Fruit fly (Drosophila melanogaster) whole organism, wandering third instar larva: Measurements from ENCODE around the gene ro.

Source experiments
- Abd-B ChIP-seq: fragments of >200 bp; optimal IDR thresholded peaks from 2 replicates; lab custom pipeline; 2017; ENCODE audit warnings: missing biosample characterization, missing genetic modification characterization
- CG32264 ChIP-seq: fragments of 200-800 bp; sonication (Bioruptor generic); optimal IDR thresholded peaks from 2 replicates; lab custom pipeline; 2016; ENCODE audit warnings: missing biosample characterization, missing genetic modification characterization
- CrebA ChIP-seq: fragments of 200-800 bp; sonication (Bioruptor generic); optimal IDR thresholded peaks from 2 replicates; lab custom pipeline; 2016; ENCODE audit warnings: missing biosample characterization, mild to moderate bottlenecking, missing genetic modification characterization, borderline replicate concordance
- Dif ChIP-seq: fragments of 200-275, 200-300 bp; sonication (Bioruptor generic); optimal IDR thresholded peaks from 2 replicates; lab custom pipeline; 2018; ENCODE audit warnings: missing biosample characterization, missing genetic modification characterization; ENCODE audit not compliant: partially characterized antibody
- GATAd ChIP-seq: sonication (Bioruptor generic); optimal IDR thresholded peaks from 2 replicates; lab custom pipeline; 2016; ENCODE audit warnings: missing biosample characterization, missing genetic modification characterization
- HLH106 ChIP-seq: fragments of 200-800 bp; optimal IDR thresholded peaks from 3 replicates; lab custom pipeline; 2019; ENCODE audit warnings: missing biosample characterization, mild to moderate bottlenecking, missing genetic modification characterization, moderate library complexity
- Hnf4 ChIP-seq: fragments of 200-800 bp; sonication (Bioruptor generic); optimal IDR thresholded peaks from 2 replicates; lab custom pipeline; 2016; ENCODE audit warnings: missing biosample characterization, mild to moderate bottlenecking, missing genetic modification characterization
- Hr83 ChIP-seq: fragments of 200-300 bp; sonication (Bioruptor generic); optimal IDR thresholded peaks from 2 replicates; lab custom pipeline; 2016; ENCODE audit warnings: missing biosample characterization, mild to moderate bottlenecking, missing genetic modification characterization, moderate library complexity; ENCODE audit not compliant: poor library complexity, severe bottlenecking
- Jra ChIP-seq: sonication (Bioruptor generic); optimal IDR thresholded peaks from 2 replicates; lab custom pipeline; 2016; ENCODE audit warnings: missing biosample characterization, missing genetic modification characterization
- OdsH ChIP-seq: fragments of 200-800 bp; sonication (Bioruptor generic); optimal IDR thresholded peaks from 2 replicates; lab custom pipeline; 2016; ENCODE audit warnings: missing biosample characterization, mild to moderate bottlenecking, missing genetic modification characterization
- Rel ChIP-seq, 2 experiments: fragments of 200-800 bp; sonication (Bioruptor generic) in 1 of 2; optimal IDR thresholded peaks; 2 replicates in 1 of 2; 3 replicates in 1 of 2; lab custom pipeline; 2016 to 2019; ENCODE audit warnings: mild to moderate bottlenecking in 2 of 2, missing biosample characterization in 2 of 2, missing genetic modification characterization in 2 of 2, moderate library complexity in 1 of 2
- Sp1 ChIP-seq: fragments of 200-800 bp; sonication (Bioruptor generic); optimal IDR thresholded peaks from 3 replicates; lab custom pipeline; 2019; ENCODE audit warnings: missing biosample characterization, mild to moderate bottlenecking, missing genetic modification characterization, moderate library complexity
- Vsx2 ChIP-seq: fragments of 200-300, 225-300 bp; sonication (Bioruptor generic); optimal IDR thresholded peaks from 2 replicates; lab custom pipeline; 2018; ENCODE audit warnings: missing biosample characterization, missing genetic modification characterization; ENCODE audit not compliant: partially characterized antibody
- brk ChIP-seq: fragments of 200-800 bp; sonication (Bioruptor generic); optimal IDR thresholded peaks from 2 replicates; lab custom pipeline; 2016; ENCODE audit warnings: missing biosample characterization, mild to moderate bottlenecking, missing genetic modification characterization
- dl ChIP-seq, 2 experiments: fragments of 175-275, 200-275 bp in 1 of 2; fragments of 200-275 bp in 1 of 2; sonication (Bioruptor generic); optimal IDR thresholded peaks; lab custom pipeline; 2018; ENCODE audit warnings: mild to moderate bottlenecking in 2 of 2, missing biosample characterization in 2 of 2, missing genetic modification characterization in 2 of 2, moderate library complexity in 2 of 2; ENCODE audit not compliant: partially characterized antibody in 2 of 2, insufficient read depth in 1 of 2
- dsf ChIP-seq: sonication (Bioruptor generic); optimal IDR thresholded peaks from 2 replicates; lab custom pipeline; 2016; ENCODE audit warnings: missing biosample characterization, missing genetic modification characterization, borderline replicate concordance
- ey ChIP-seq: fragments of 200-800 bp; sonication (Bioruptor generic); optimal IDR thresholded peaks from 2 replicates; lab custom pipeline; 2016; ENCODE audit warnings: missing biosample characterization, missing genetic modification characterization
- foxo ChIP-seq, 2 experiments: fragments of 200-800 bp; sonication (Bioruptor generic); optimal IDR thresholded peaks; 2 replicates in 1 of 2; 3 replicates in 1 of 2; lab custom pipeline; 2016 to 2017; ENCODE audit warnings: missing biosample characterization in 2 of 2, missing genetic modification characterization in 2 of 2
- fru ChIP-seq: fragments of 200-800 bp; sonication (Bioruptor generic); optimal IDR thresholded peaks from 3 replicates; lab custom pipeline; 2016; ENCODE audit warnings: missing biosample characterization, mild to moderate bottlenecking, missing genetic modification characterization
- h ChIP-seq: fragments of 200-800 bp; sonication (Bioruptor generic); optimal IDR thresholded peaks from 3 replicates; lab custom pipeline; 2016; ENCODE audit warnings: missing biosample characterization, mild to moderate bottlenecking, missing genetic modification characterization
- jim ChIP-seq: fragments of 175-275, 200-325 bp; sonication (Bioruptor generic); optimal IDR thresholded peaks from 2 replicates; lab custom pipeline; 2016; ENCODE audit warnings: missing biosample characterization, mild to moderate bottlenecking, missing genetic modification characterization
- lola ChIP-seq: fragments of >200 bp; optimal IDR thresholded peaks from 2 replicates; lab custom pipeline; 2017; ENCODE audit warnings: missing biosample characterization, missing genetic modification characterization
- pan ChIP-seq: fragments of >200 bp; optimal IDR thresholded peaks from 2 replicates; lab custom pipeline; 2017
- psq ChIP-seq: fragments of 200-800 bp; sonication (Bioruptor generic); optimal IDR thresholded peaks from 3 replicates; lab custom pipeline; 2017; ENCODE audit warnings: missing biosample characterization, mild to moderate bottlenecking, missing genetic modification characterization, moderate library complexity
- rgr ChIP-seq: fragments of 200-800 bp; sonication (Bioruptor generic); optimal IDR thresholded peaks from 3 replicates; lab custom pipeline; 2016; ENCODE audit warnings: missing biosample characterization, mild to moderate bottlenecking, missing genetic modification characterization
- sage ChIP-seq: fragments of 200-800 bp; sonication (Bioruptor generic); optimal IDR thresholded peaks from 2 replicates; lab custom pipeline; 2016; ENCODE audit warnings: missing biosample characterization, mild to moderate bottlenecking, missing genetic modification characterization
- sv ChIP-seq: fragments of 200-800 bp; sonication (Bioruptor generic); optimal IDR thresholded peaks from 3 replicates; lab custom pipeline; 2016; ENCODE audit warnings: missing biosample characterization, missing genetic modification characterization
- woc ChIP-seq: sonication (Bioruptor generic); optimal IDR thresholded peaks from 2 replicates; lab custom pipeline; 2016; ENCODE audit warnings: missing biosample characterization, mild to moderate bottlenecking, missing genetic modification characterization

Gene ro

dm6 chr3R:26908750-26909149 lies 27.8 kb upstream of the ro start:
- no peak for TF ChIP-seq Hr83
- TF ChIP-seq HLH106 = no peak
- no peak for TF ChIP-seq Dif (GFP tag; lab: Kevin White, UChicago)
- TF ChIP-seq sage (GFP tag; lab: Kevin White, UChicago) = no peak
- no peak for TF ChIP-seq Hnf4 (GFP tag; lab: Kevin White, UChicago)
- no peak for TF ChIP-seq dl (GFP tag; optimal IDR thresholded peaks at IDR 0.05; lab: Kevin White, UChicago; ENCODE audit: insufficient read depth in 1 of 2, partially characterized antibody in 2 of 2)
- no peak for TF ChIP-seq CG32264 (GFP tag; lab: Kevin White, UChicago)
- TF ChIP-seq jim (GFP tag; lab: Kevin White, UChicago) = no peak
- no peak for TF ChIP-seq brk (GFP tag; lab: Kevin White, UChicago)
- TF ChIP-seq sv = no peak
- TF ChIP-seq Jra (GFP tag; lab: Kevin White, UChicago) = no peak
- TF ChIP-seq foxo (GFP tag; optimal IDR thresholded peaks at IDR 0.05; lab: Kevin White, UChicago) = no peak
- no peak for TF ChIP-seq CrebA (GFP tag; lab: Kevin White, UChicago)
- no peak for TF ChIP-seq ey (GFP tag; lab: Kevin White, UChicago)
- TF ChIP-seq fru (GFP tag; lab: Kevin White, UChicago) = no peak
- no peak for TF ChIP-seq Vsx2 (GFP tag; lab: Kevin White, UChicago)
- TF ChIP-seq h (GFP tag; lab: Kevin White, UChicago) = no peak
- TF ChIP-seq pan (lab: Kevin White, UChicago) = no peak
- TF ChIP-seq, all 38 proteins: peak for 0

DNA sequence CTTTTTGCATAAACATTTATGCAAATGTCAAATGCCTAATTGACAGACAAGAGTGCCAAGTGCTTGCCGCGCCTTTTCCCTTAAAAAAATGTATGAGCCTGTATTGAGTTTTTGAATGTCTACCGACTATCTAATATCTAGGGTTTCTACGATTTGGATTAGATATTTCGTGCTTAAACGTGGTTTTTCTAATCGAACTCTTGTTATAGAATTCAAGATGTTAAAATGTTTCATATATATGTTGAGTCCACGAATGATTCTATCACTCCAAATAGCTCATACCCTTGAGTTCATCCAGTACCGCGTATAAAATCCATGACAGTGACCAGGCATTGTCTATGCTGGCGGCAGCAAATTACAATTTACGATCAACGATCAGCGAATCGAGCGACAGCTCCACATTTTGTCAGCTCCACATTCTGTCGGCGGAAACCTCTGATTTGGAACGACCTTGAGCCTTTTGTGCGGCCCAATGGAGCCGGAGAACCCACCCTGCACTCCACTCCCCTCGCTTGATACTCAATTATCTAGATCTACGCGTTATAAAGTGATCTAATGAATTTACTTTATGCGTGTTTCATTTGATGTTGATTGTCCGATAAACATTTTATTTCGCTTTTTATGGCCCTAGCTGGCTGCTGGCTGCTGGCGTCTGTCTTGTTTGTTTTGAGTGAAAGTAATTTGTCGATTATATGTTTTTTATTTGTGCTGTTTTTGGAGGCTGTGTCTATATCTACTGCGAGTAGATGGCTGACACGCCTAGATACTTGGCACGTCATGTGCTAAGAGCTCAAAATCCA lies 25.9 kb upstream of the ro start:
- TF ChIP-seq Sp1 (no peak), OdsH (no peak), dl (GFP tag; optimal IDR thresholded peaks at IDR 0.05; lab: Kevin White, UChicago; ENCODE audit: insufficient read depth in 1 of 2, partially characterized antibody in 2 of 2) (no peak), sage (GFP tag; lab: Kevin White, UChicago) (no peak), woc (GFP tag; lab: Kevin White, UChicago) (no peak), rgr (GFP tag; lab: Kevin White, UChicago) (no peak), jim (GFP tag; lab: Kevin White, UChicago) (no peak), psq (GFP tag; lab: Kevin White, UChicago) (no peak), sv (no peak), Hnf4 (GFP tag; lab: Kevin White, UChicago) (no peak)

dm6 chr3R:26906034-26906433 lies 25.1 kb upstream of the ro start:
- TF ChIP-seq Jra (GFP tag; lab: Kevin White, UChicago) (no peak), foxo (GFP tag; optimal IDR thresholded peaks at IDR 0.05; lab: Kevin White, UChicago) (no peak), sage (GFP tag; lab: Kevin White, UChicago) (no peak), Hnf4 (GFP tag; lab: Kevin White, UChicago) (no peak), GATAd (no peak), ey (GFP tag; lab: Kevin White, UChicago) (no peak), HLH106 (no peak), jim (GFP tag; lab: Kevin White, UChicago) (no peak), woc (GFP tag; lab: Kevin White, UChicago) (no peak), pan (lab: Kevin White, UChicago) (no peak), sv (no peak), Vsx2 (GFP tag; lab: Kevin White, UChicago) (no peak), brk (GFP tag; lab: Kevin White, UChicago) (no peak), dsf (no peak), lola (GFP tag; lab: Kevin White, UChicago) (no peak), Rel (GFP tag; optimal IDR thresholded peaks at IDR 0.05; lab: Kevin White, UChicago) (no peak), Rel (tag; optimal IDR thresholded peaks at IDR 0.05; lab: Kevin White, UChicago) (no peak), Abd-B (GFP tag; lab: Kevin White, UChicago) (no peak)

DNA sequence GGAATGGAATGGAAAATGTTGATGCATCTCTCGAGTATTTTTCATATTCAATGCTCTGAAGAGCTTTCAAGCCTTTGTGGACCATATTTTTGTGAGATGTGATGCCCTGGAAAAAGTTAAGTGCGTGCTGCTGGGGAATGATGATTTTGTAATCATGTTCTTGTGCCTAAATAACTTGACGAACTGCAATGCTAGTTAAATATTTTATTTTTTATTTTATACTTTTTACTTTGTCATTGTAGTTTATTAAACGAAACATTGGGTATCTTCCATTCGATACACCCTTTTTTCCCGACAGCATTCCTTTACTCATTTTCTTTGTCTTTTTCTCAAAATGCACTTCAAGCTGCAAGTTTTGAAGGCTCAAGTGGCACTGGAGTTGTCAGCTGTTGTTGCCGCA lies 19.0 kb upstream of the ro start:
- TF ChIP-seq rgr (GFP tag; lab: Kevin White, UChicago) (peak; percentile 30), woc (GFP tag; lab: Kevin White, UChicago) (peak; percentile 4), Jra (GFP tag; lab: Kevin White, UChicago) (no peak), lola (GFP tag; lab: Kevin White, UChicago) (no peak), foxo (GFP tag; optimal IDR thresholded peaks at IDR 0.05; lab: Kevin White, UChicago) (peak in 1 of 2 experiments; percentile 33)
